Worm (Caenorhabditis elegans) whole organism, L4 larva: ENCODE results near the gene Y73F8A.15.

Experiments used
- F37D6.2 ChIP-seq: sonication (generic microtip); optimal IDR thresholded peaks from 2 replicates; lab custom pipeline; 2016; ENCODE audit warnings: mild to moderate bottlenecking, missing genetic modification characterization, missing compliant biosample characterization
- aha-1 ChIP-seq: fragments of 150-350 bp; peaks from one replicate; lab custom pipeline; 2014; ENCODE audit warnings: missing biosample characterization, missing genetic modification characterization
- daf-19 ChIP-seq: fragments of 200-800 bp; sonication (Bioruptor generic); conservative IDR thresholded peaks from 2 replicates; pipeline ENCODE4 v1.3.6; 2022; ENCODE audit warnings: missing genetic modification characterization, missing compliant biosample characterization
- nhr-11 ChIP-seq: fragments of 150-350 bp; optimal IDR thresholded peaks from 2 replicates; lab custom pipeline; 2014; ENCODE audit warnings: missing biosample characterization, missing genetic modification characterization
- nhr-77 ChIP-seq: fragments of 150-350 bp; optimal IDR thresholded peaks from 2 replicates; lab custom pipeline; 2014; ENCODE audit warnings: missing biosample characterization, missing genetic modification characterization
- set-16 ChIP-seq: fragments of 200-800 bp; sonication (Bioruptor generic); IDR thresholded peaks from 2 replicates; pipeline ENCODE4 v1.3.6; 2022; ENCODE audit warnings: missing genetic modification reagents, missing genetic modification characterization, missing compliant biosample characterization
- skn-1 ChIP-seq: fragments of 150-350 bp; optimal IDR thresholded peaks from 2 replicates; lab custom pipeline; 2014; ENCODE audit warnings: missing biosample characterization, missing genetic modification characterization
- spr-3 ChIP-seq: fragments of 200-800 bp; sonication (Bioruptor generic); optimal IDR thresholded peaks from 2 replicates; lab custom pipeline; 2018; ENCODE audit warnings: mild to moderate bottlenecking, missing genetic modification characterization, missing compliant biosample characterization
- unc-62 ChIP-seq, 3 experiments: fragments of 150-350 bp in 1 of 3; sonication (generic microtip); optimal IDR thresholded peaks in 2 of 3; peaks in 1 of 3; 1 replicate in 1 of 3; 2 replicates in 2 of 3; lab custom pipeline; 2014 to 2017; ENCODE audit warnings: missing biosample characterization in 3 of 3, missing genetic modification characterization in 3 of 3, missing genetic modification reagents in 3 of 3, missing genotype in 1 of 3
- zfp-3 ChIP-seq: fragments of 200-800 bp; sonication (Bioruptor generic); conservative IDR thresholded peaks from 2 replicates; pipeline ENCODE4 v1.3.6; 2022; ENCODE audit warnings: missing genetic modification reagents, missing genetic modification characterization, missing compliant biosample characterization

The Y73F8A.15 gene

ce11 chrIV:15328092-15328491 is 6.7 kb downstream of the Y73F8A.15 start, which contains the start of gene tbx-40:
Gene tbx-40, minus strand, starts transcription at chrIV:15328192.
- TF ChIP-seq nhr-77 (tag; lab: Kevin White, UChicago) (no peak), F37D6.2 (tag; lab: Kevin White, UChicago) (no peak)

DNA sequence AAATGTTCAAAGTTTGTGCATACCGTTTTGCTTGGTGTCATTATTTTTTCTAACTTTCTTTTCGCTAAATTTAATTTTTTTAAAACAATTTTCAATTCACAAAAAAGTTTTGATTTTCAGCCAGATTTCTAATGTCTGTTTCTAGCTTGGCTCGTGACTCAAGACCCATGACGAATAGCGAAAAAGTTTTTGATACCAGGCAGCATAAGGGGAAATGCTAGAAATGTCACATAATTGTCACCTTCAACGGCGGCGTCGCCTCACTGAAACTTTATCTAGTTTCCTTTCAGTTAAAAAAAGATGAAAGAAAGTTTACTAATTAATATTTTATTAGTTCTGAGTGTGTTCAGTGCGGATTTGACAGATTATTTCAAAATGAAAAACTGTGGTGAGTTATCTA is 15.4 kb downstream of the Y73F8A.15 start, which contains the start of gene irld-59:
TSS of gene irld-59 (plus strand) at position 301 of the 400 bp plus-strand sequence.
- TF ChIP-seq zfp-3: no peak
- peak in 1 of 2 experiments; percentile 7 for TF ChIP-seq unc-62 (GFP tag; optimal IDR thresholded peaks at IDR 0.05 in 1 of 2; lab: Kevin White, UChicago)
- TF ChIP-seq unc-62 (tag; optimal IDR thresholded peaks at IDR 0.05; lab: Kevin White, UChicago): no peak

- no peak for TF ChIP-seq nhr-11 (tag; lab: Kevin White, UChicago)
- TF ChIP-seq spr-3 (GFP tag; lab: Kevin White, UChicago): no peak
- no peak for TF ChIP-seq daf-19 (GFP tag; lab: Robert Waterston, UW)
- TF ChIP-seq skn-1 (tag; lab: Kevin White, UChicago): no peak
Measured at ce11 chrIV:15361244-15361643, 39.9 kb downstream of the Y73F8A.15 start, which contains the start of gene cpna-4. Gene cpna-4, plus strand, starts transcription at chrIV:15361544.

DNA sequence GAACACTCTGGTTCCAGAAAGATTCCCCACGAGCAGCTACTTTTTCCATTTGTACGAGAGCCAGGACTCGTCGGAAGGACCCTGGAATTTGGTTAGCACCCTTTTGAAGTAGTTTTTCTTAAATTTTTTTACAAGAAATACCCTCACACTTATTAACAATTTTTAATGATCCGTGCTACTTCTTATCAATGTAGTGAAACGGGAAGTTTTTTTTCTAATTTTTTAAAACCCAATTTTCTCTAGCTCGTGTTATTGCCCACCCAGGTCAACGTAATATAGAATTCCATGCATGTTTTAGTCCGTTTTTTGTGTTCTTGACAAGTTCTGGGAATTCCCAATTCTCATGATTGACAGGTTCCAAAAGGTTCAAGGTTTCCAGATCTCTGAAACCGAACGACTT is 40.5 kb downstream of the Y73F8A.15 start:
- TF ChIP-seq aha-1 (tag; lab: Kevin White, UChicago) (peak; percentile 62), set-16 (no peak), unc-62 (GFP tag; optimal IDR thresholded peaks at IDR 0.05 in 1 of 2; lab: Kevin White, UChicago) (peak in 1 of 2 experiments; percentile 64), unc-62 (tag; optimal IDR thresholded peaks at IDR 0.05; lab: Kevin White, UChicago) (no peak)
